Fruit fly (Drosophila melanogaster) ovary, adult (tissue): ENCODE measurements around the gene Sos.

Experiments
- CG17801 ChIP-seq: fragments of 200-800 bp; optimal IDR thresholded peaks from 2 replicates; lab custom pipeline; 2019; ENCODE audit warnings: missing biosample characterization, mild to moderate bottlenecking, missing genetic modification characterization, moderate library complexity; ENCODE audit not compliant: partially characterized antibody

Sos gene

DNA sequence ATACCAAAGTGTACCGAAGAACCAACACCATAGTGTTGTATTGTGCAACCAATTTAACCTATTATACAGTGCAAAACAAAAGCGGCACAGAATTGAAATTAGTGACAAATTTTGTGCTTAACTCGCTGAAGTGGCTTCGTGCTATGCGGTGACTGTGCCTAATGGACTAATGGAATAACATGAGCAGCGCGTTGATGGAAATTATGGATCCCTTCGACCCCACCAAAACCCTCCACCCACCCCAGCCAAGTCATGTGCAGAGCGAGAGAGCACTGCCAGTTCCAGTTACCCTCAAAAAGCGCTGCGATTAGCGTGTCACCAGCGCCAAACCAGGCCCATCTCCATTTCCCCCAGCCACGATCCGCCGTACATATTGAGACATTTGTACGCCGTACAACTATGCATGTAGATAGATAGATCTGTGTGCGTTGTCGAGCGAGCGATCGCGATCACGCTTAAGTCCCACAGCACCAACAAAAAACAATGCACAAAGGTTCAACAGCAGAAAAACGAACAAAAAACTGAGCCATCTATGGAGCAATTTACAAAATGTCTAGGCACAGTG, 11.5 kb upstream of the Sos start:
- TF ChIP-seq CG17801 (GFP tag; lab: Kevin White, UChicago): no peak

DNA sequence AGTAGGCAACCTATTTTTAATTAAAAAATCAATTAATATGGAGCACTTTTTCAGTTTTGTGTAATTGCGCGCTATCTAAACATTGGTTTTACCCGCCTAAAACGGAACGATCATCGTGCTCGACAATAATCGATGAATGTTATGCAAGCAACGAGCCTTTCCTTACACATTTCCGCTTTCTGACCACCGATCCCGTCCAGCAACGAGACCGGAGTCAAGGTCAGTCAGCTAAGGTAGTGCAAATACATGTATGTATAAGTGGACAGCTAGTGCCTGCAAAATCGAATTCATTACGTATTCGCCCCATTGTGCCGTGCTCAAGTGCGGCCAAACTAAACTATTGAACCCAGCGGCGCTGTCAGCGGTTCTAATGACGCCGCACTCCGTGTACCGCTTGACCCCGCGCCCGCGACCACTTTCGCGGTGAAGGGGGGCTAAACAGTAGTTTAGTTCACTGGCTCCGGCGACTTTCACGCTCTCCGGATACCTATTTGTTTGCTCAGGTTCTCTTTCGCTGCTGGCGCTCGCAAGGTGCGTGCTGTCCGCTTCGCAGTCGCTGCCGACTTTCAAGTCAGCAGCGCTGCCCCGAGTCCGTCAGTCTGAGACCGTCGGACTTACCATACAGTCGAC, 10.5 kb upstream of the Sos start, which contains the start of gene CAH1:
CAH1 (plus strand) TSS at position 595 of the 630 bp plus-strand sequence.
- no peak for TF ChIP-seq CG17801 (GFP tag; lab: Kevin White, UChicago)

DNA sequence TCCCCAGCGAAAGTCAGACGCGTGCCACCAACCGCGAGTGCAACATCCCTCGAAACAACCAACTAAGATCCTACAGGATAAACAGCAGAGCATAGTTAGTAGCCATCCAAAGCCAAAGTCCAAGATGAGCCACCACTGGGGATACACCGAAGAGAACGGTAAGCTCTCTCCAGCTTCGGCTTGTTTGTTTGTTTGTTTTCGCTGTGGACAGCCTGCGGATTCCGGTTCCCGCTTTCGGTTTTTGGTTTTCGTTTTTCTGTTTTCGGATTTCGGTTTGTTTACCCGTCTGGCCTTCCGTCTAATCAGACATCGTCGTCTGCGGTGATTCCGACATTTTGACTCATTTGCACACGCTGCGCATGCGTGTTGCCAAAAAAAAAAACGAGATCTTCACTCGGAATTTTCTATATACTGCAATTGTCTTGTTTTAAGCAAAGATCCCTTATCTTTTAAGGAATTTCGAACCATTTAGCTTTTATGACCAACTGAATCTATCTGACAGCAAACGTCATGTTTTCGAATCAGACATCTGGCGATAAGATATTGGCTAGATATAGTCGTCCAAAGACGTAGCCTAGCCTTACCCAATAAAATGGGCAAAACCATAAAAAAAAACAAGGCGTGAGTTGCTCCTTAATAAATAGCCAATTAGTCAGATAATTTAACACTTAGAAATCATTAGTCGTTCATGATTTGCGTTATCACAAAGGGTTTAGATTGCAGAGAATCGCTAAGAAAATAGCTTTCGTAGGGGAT, 9.6 kb upstream of the Sos start:
- TF ChIP-seq CG17801 (GFP tag; lab: Kevin White, UChicago): no peak

DNA sequence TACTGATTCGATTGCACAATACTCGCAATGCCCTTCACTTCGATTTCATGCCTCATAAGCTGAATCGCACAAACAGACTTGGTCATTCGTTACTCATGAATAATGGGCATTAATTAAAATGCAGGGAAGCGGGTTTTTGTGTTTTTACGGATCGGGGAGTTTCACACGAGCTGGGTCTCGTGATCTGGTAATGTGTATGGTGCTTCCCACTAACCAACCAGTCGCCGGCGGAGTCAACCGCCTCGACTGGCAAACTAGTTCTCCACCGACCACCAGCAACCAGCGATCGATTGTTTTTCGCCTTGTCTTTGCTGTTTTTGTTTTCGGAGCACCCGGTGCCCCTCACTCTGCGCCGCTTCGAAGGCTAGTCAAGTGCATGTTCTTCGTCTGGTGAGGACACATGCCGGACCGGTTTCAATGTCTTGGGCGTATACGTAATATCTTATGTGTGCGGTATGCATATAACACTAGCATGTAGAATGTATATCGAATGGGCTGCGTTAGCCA, 9.0 kb upstream of the Sos start:
- TF ChIP-seq CG17801 (GFP tag; lab: Kevin White, UChicago): no peak

DNA sequence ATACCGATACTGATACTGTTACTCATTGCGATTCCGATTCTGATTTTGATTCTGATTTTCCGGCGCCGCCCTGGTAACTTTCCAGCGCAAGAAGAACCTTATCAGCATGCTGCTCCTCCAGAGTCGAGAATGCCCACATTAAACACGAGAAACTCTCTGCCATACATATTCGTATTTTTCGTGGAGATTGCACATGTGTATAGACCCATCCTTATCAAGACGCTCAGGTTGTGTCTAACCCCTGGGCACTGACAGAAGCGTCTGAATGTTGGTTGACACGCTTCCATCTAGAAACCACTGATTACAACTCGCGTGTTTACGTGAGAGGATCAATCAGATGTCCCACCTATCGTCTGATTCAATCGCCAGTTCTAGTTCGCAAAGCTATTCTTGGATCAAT, 8.4 kb upstream of the Sos start:
- TF ChIP-seq CG17801 (GFP tag; lab: Kevin White, UChicago): no peak

DNA sequence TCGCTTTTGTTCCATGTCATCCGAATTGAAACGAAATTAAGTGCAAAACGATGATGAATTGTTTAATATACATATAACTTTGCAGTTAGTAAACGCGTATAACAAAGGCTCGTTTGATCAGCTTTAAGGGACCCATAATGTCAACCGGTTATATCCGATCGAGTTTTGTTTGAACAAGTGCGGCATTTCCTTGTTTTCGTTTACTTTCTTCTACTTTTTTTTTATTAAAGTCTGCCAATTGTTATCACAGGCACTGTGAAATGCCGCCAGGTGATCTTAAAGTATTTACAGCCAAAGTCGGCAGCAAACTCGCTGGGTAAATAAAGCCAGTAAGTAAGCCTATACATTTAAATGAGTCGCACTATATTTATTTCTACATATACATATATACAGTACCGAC, 6.5 kb upstream of the Sos start:
- no peak for TF ChIP-seq CG17801 (GFP tag; lab: Kevin White, UChicago)

DNA sequence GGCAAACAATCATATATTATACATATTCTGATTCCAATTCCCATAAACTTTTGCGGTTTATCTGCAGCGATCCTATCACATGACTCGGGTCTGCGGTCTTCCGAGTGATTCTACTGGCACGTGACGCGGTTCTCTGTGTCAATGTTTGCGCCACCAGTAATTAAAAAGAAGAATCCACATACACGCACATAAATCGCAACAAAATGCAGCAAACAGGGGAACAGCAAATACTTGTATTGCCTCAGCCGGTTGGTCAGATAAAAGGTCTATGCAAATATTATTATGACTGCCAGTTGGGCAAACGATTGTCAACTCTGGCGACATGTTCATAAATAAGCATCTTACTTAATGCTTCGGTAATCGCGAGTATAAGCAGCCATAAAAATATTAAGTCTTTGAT, 5.7 kb upstream of the Sos start:
- TF ChIP-seq CG17801 (GFP tag; lab: Kevin White, UChicago): no peak

DNA sequence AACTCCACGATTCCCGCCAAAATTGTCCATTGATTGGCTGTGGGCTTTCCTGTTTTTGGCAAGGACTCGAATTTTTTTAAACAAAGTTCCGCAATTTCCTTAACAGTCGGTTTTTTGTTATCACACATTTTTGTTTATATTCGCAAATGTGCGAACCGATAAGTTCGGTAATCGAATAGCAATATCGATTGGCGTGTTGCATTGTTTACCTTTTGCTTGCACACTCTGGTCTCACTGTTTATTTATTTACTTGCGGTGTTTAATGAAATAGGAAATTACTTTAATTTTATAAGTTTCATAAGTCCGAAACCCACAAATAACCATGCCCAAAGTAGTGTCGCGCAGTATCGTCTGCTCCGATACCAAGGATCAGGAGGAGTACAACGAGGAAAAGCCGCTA, 2.3 kb upstream of the Sos start, which contains the start of the genes Adat1 and CG16865:
Adat1 (minus strand) TSS at position 152 of the 400 bp plus-strand sequence.
CG16865 (plus strand) TSS at position 200 of the 400 bp plus-strand sequence.
- TF ChIP-seq CG17801 (GFP tag; lab: Kevin White, UChicago): no peak

DNA sequence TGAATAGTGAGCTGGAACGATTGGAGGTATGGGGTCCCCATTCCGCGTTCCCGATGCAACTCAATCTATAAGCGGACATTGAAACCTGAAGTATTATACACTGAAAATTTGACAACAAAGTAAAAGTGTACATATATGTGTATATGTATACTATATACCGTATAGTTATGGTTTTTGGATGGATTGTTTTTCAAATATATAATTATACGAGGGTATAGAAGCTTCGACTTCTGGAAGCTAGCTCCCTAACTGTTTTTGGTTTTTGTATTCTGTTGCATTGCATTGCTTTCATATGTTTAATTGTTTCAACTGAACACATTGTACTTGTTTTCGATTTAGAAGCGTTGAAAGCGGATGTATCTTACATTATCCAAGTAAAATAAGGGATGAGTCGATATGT, 460 bp upstream of the Sos start, which contains the start of gene CG16888:
CG16888 (minus strand) TSS at position 101 of the 400 bp plus-strand sequence.
- no peak for TF ChIP-seq CG17801 (GFP tag; lab: Kevin White, UChicago)

DNA sequence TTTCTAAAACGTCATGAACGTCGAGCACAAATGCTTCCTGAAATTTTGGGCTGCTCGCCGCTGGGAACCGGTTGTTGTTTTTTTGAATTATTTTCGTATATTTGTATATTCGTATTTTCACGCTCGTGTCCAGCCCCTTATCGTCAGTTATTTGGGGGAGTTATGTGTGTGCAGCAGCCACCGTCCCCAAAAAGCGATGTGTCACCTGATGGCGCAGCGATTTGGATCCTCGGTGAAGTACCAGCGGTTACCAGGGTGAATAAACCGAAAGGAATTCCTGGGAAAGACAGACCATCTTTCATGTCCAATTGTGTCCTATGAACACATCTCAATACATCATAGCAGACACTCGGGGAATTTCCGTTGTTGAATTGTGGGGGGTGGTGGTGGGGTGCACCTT, 6.6 kb downstream of the Sos start:
- TF ChIP-seq CG17801 (GFP tag; lab: Kevin White, UChicago): no peak

DNA sequence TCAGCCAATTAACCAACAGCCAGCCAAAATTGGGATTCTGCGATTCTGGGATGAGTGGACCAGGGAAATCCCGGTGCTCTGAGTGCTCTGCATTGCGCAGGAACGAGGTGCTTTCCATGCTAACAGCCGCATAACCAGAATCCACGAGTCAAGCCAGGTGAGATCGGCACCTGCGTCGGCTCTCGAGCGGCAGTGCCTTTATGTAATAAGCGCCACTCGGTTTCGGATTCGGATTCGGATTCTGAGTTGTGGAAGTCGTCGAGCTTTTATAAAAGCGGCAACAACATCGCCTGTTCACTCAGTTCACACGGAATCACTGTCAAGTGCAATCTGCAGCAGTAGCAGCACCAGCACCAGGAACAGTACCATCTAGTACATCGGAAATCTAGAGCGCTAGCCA, 7.3 kb downstream of the Sos start, which contains the start of gene b:
b (plus strand) TSS at position 301 of the 400 bp plus-strand sequence.
- TF ChIP-seq CG17801 (GFP tag; lab: Kevin White, UChicago): no peak

DNA sequence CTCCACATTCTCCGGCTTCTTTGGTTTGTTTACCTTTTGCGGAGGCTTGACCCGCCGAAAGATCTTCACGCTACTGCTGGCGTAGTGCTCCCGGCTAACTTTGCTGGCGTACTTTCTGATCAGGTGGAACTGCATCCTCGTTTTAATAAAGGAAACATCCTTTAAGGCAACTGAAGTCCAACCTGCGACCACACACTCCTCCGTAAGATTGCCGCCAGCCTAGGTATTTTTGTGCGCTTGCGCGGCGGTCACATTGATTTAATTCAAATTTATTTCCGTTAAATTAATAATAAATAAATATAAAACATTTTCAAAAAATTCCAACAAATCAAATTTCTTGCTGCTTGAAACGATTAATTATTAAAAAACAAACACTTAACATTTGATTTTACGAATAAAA, 13.9 kb downstream of the Sos start, which contains the start of gene PolG1:
PolG1 (minus strand) TSS at position 216 of the 400 bp plus-strand sequence.
- TF ChIP-seq CG17801 (GFP tag; lab: Kevin White, UChicago): no peak

DNA sequence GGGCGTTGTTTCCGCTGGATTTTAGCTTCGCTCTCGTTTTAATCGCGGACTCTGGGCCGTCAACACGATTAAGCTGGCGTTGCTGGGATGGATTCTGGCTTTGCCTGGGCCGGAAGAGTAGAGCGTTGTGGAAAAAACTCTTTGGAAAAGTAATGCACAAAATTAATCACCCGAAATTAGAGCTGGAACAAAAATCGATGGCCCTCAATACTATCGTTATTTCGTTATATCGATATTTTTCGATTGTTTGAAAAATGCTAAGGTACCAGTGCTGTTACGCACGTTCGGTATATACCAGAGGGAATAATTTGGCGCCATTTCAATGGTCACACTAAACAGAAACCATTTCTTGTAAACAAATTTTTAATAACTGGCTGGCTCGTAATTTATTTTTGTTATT, 15.9 kb downstream of the Sos start, which contains the start of the genes Arpc1 and Orc5:
Arpc1 (minus strand) TSS at position 202 of the 400 bp plus-strand sequence.
Orc5 (plus strand) TSS at position 298 of the 400 bp plus-strand sequence.
- peak; percentile 26 for TF ChIP-seq CG17801 (GFP tag; lab: Kevin White, UChicago)

DNA sequence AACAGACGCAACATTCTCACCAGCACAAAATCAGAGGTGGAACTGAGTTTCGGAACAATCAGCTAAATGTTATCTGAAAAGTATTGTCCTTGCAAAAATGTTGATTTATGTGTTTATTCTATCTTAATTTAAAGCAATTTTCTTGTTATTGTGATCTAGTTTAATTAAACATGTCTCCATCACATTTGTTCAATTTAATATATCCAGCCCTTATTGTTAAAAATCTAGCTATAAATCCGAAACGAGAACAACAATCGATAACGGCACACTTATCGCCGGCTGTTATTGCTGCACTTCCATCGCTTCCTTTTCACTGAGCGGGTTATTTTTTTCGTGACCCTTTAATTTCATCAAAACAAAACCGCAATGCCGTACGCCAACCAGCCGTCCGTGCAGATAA, 19.4 kb downstream of the Sos start, which contains the start of the genes GatC, PolG2 and Polr2C:
GatC (minus strand) TSS at position 48 of the 400 bp plus-strand sequence.
PolG2 (minus strand) TSS at position 48 of the 400 bp plus-strand sequence.
Polr2C (plus strand) TSS at position 280 of the 400 bp plus-strand sequence.
- TF ChIP-seq CG17801 (GFP tag; lab: Kevin White, UChicago): no peak
